Fruit fly (Drosophila melanogaster) whole organism, embryonic: ENCODE data around the gene CG31100.

Experiments used
- Adf1 ChIP-seq: fragments of 200-800 bp; sonication (Bioruptor generic); IDR thresholded peaks from 2 replicates; pipeline ENCODE4 v1.3.6; 2022; ENCODE audit warnings: missing biosample characterization, missing genetic modification characterization
- CG11723 ChIP-seq: fragments of 200-800 bp; sonication (Bioruptor generic); optimal IDR thresholded peaks from 2 replicates; lab custom pipeline; 2017; ENCODE audit warnings: missing biosample characterization, mild to moderate bottlenecking, missing genetic modification characterization
- CG9932 ChIP-seq: fragments of 200-800 bp; sonication (Bioruptor generic); IDR thresholded peaks from 2 replicates; pipeline ENCODE4 v1.3.6; 2022; ENCODE audit warnings: missing biosample characterization, missing genetic modification characterization
- hb ChIP-seq: fragments of 200-800 bp; sonication (Bioruptor generic); IDR thresholded peaks from 3 replicates; pipeline ENCODE4 v1.3.6; 2022; ENCODE audit warnings: missing biosample characterization, missing genetic modification characterization; ENCODE audit not compliant: partially characterized antibody
- pzg ChIP-seq: fragments of 200-800 bp; sonication (Bioruptor generic); optimal IDR thresholded peaks from 3 replicates; lab custom pipeline; 2018; ENCODE audit warnings: missing biosample characterization, mild to moderate bottlenecking, missing genetic modification characterization, moderate library complexity
- wek ChIP-seq: fragments of 200-800 bp; sonication (Bioruptor generic); optimal IDR thresholded peaks from 3 replicates; lab custom pipeline; 2018; ENCODE audit warnings: missing biosample characterization, mild to moderate bottlenecking, missing genetic modification characterization, moderate library complexity

DNA sequence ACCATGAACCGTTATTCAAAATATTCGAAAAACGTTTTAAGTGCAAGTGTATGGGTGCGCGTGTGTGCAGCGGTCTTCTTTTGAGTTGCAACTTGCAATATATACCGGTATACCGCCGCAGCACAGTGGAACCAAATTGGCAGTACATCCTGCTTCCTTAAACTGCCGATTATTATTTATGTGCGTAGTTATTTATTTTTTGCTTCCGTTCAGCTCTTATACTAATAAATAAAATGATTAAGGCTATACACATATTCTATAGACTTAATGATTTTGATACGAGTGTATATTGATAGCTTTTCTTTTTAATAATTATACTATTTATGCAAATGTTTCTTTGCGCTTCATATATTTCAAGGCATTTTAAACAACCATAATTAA, 33.5 kb downstream of the CG31100 start:
- TF ChIP-seq wek (no peak), CG9932 (no peak), pzg (GFP tag; lab: Kevin White, UChicago) (no peak), hb (no peak), CG11723 (GFP tag; lab: Kevin White, UChicago) (no peak), Adf1 (GFP tag; lab: Robert Waterston, UW) (no peak)
